Worm (Caenorhabditis elegans): ENCODE measurements around the gene fip-3.

fip-3 gene

ce11 chrIII:8578381-8578780 is 10.9 kb downstream of the fip-3 start:
- TF ChIP-seq daf-12 (tag; optimal IDR thresholded peaks at IDR 0.05), result no peak
- peak; percentile 10 for TF ChIP-seq nhr-25 (tag; optimal IDR thresholded peaks at IDR 0.05)
- TF ChIP-seq pha-4 (tag; optimal IDR thresholded peaks at IDR 0.05), result no peak
- no peak for TF ChIP-seq nhr-23 (tag; optimal IDR thresholded peaks at IDR 0.05)
- peak; percentile 80 for TF ChIP-seq elt-1 (tag; optimal IDR thresholded peaks at IDR 0.05)
- no peak for TF ChIP-seq mml-1 (tag; optimal IDR thresholded peaks at IDR 0.05)
- TF ChIP-seq nhr-76 (tag; optimal IDR thresholded peaks at IDR 0.05), result no peak
- no peak for TF ChIP-seq ama-1 (optimal IDR thresholded peaks at IDR 0.05)
- TF ChIP-seq pqm-1 (tag; optimal IDR thresholded peaks at IDR 0.05), result no peak
- no peak for TF ChIP-seq eor-1 (tag; optimal IDR thresholded peaks at IDR 0.05)

ce11 chrIII:8577534-8577933 is 11.8 kb downstream of the fip-3 start:
- peak; percentile 7 for TF ChIP-seq nhr-23 (tag; optimal IDR thresholded peaks at IDR 0.05)
- TF ChIP-seq ztf-11 (tag; optimal IDR thresholded peaks at IDR 0.05), result no peak
- TF ChIP-seq skn-1 (tag; optimal IDR thresholded peaks at IDR 0.05), result no peak
- peak; percentile 97 for TF ChIP-seq elt-1 (tag; optimal IDR thresholded peaks at IDR 0.05)
- TF ChIP-seq nhr-25 (tag; optimal IDR thresholded peaks at IDR 0.05), result peak; percentile 64

- TF ChIP-seq snpc-4 (tag; optimal IDR thresholded peaks at IDR 0.05) (peak; percentile 71), elt-1 (tag; optimal IDR thresholded peaks at IDR 0.05) (peak; percentile 51), nhr-23 (tag; optimal IDR thresholded peaks at IDR 0.05) (peak; percentile 93), ceh-82 (tag; optimal IDR thresholded peaks at IDR 0.05) (no peak)
These were observed 13.8 kb downstream of the fip-3 start for ce11 chrIII:8575359-8576101.

ce11 chrIII:8574299-8574698 is 15.0 kb downstream of the fip-3 start:
- no peak for TF ChIP-seq nhr-43 (tag; optimal IDR thresholded peaks at IDR 0.05; ENCODE audit: poor library complexity, severe bottlenecking)
- TF ChIP-seq ZK546.5 (tag; optimal IDR thresholded peaks at IDR 0.05), result no peak
- TF ChIP-seq nhr-23 (tag; optimal IDR thresholded peaks at IDR 0.05), result peak; percentile 19
- no peak for TF ChIP-seq fkh-10 (GFP tag; optimal IDR thresholded peaks at IDR 0.05)

ce11 chrIII:8573869-8574268 is 15.4 kb downstream of the fip-3 start:
- peak; percentile 96 for TF ChIP-seq elt-1 (tag; optimal IDR thresholded peaks at IDR 0.05)
- peak; percentile 67 for TF ChIP-seq nhr-23 (tag; optimal IDR thresholded peaks at IDR 0.05)
- TF ChIP-seq lin-39 (tag; optimal IDR thresholded peaks at IDR 0.05), result no peak

- no peak for TF ChIP-seq snpc-4 (tag; optimal IDR thresholded peaks at IDR 0.05)
- no peak for TF ChIP-seq mml-1 (tag; optimal IDR thresholded peaks at IDR 0.05)
- no peak for TF ChIP-seq ztf-11 (tag; optimal IDR thresholded peaks at IDR 0.05)
- no peak for TF ChIP-seq ceh-16 (tag; optimal IDR thresholded peaks at IDR 0.05)
- no peak for TF ChIP-seq egl-5 (tag; optimal IDR thresholded peaks at IDR 0.05)
- no peak for TF ChIP-seq hmg-11 (tag; optimal IDR thresholded peaks at IDR 0.05)
- no peak for TF ChIP-seq ztf-4 (tag; optimal IDR thresholded peaks at IDR 0.05)
- TF ChIP-seq elt-3 (tag; optimal IDR thresholded peaks at IDR 0.05), result no peak
- no peak for TF ChIP-seq unc-39 (tag; optimal IDR thresholded peaks at IDR 0.05)
- no peak for TF ChIP-seq pqm-1 (tag; optimal IDR thresholded peaks at IDR 0.05)
- TF ChIP-seq mdl-1 (tag; optimal IDR thresholded peaks at IDR 0.05), result no peak
- TF ChIP-seq unc-62 (GFP tag; optimal IDR thresholded peaks at IDR 0.05), result no peak
These were observed 16.0 kb downstream of the fip-3 start for ce11 chrIII:8573301-8573700.

ce11 chrIII:8571845-8572244 is 17.4 kb downstream of the fip-3 start:
- no peak for TF ChIP-seq hmg-11 (tag; optimal IDR thresholded peaks at IDR 0.05)
- TF ChIP-seq nhr-25 (tag; optimal IDR thresholded peaks at IDR 0.05), result peak; percentile 35

- TF ChIP-seq lin-15B (tag; optimal IDR thresholded peaks at IDR 0.05), result no peak
- no peak for TF ChIP-seq nhr-237 (tag; optimal IDR thresholded peaks at IDR 0.05)
- TF ChIP-seq nhr-23 (tag; optimal IDR thresholded peaks at IDR 0.05), result no peak
- TF ChIP-seq elt-3 (tag; optimal IDR thresholded peaks at IDR 0.05), result no peak
- no peak for TF ChIP-seq nhr-76 (tag; optimal IDR thresholded peaks at IDR 0.05)
- no peak for TF ChIP-seq ZK546.5 (tag; optimal IDR thresholded peaks at IDR 0.05)
- no peak for TF ChIP-seq nhr-25 (tag; optimal IDR thresholded peaks at IDR 0.05)
- TF ChIP-seq tbx-2 (tag; optimal IDR thresholded peaks at IDR 0.05), result no peak
- no peak for TF ChIP-seq snpc-4 (tag; optimal IDR thresholded peaks at IDR 0.05)
- TF ChIP-seq ceh-82 (tag; optimal IDR thresholded peaks at IDR 0.05), result no peak
- no peak for TF ChIP-seq R02D3.7 (tag; optimal IDR thresholded peaks at IDR 0.05)
- no peak for TF ChIP-seq jun-1 (tag; optimal IDR thresholded peaks at IDR 0.05)
- no peak for TF ChIP-seq mml-1 (tag; optimal IDR thresholded peaks at IDR 0.05)
- TF ChIP-seq fkh-2 (tag; optimal IDR thresholded peaks at IDR 0.05), result no peak
- no peak for TF ChIP-seq unc-39 (tag; optimal IDR thresholded peaks at IDR 0.05)
- TF ChIP-seq ztf-11 (tag; optimal IDR thresholded peaks at IDR 0.05), result no peak
- no peak for TF ChIP-seq lin-39 (tag; optimal IDR thresholded peaks at IDR 0.05)
- TF ChIP-seq nhr-11 (tag; optimal IDR thresholded peaks at IDR 0.05), result no peak
- TF ChIP-seq nfya-1 (tag; optimal IDR thresholded peaks at IDR 0.05; ENCODE audit: insufficient read depth), result no peak
- no peak for TF ChIP-seq egl-27 (tag; optimal IDR thresholded peaks at IDR 0.05)
These were observed 19.0 kb downstream of the fip-3 start for ce11 chrIII:8570289-8570688.
